Fruit fly (Drosophila melanogaster) whole organism, embryonic: Measurements from ENCODE around the gene CG17839.
A peak's percentile ranks its signal among the peaks of the same experiment; 100 is the strongest.

Experiments used
- Awh ChIP-seq: fragments of 200-800 bp; sonication (Bioruptor generic); IDR thresholded peaks from 2 replicates; pipeline ENCODE4, ENCODE4 v1.3.6; 2022; ENCODE audit warnings: missing biosample characterization, missing genetic modification characterization
- B-H1 ChIP-seq: fragments of 200-800 bp; sonication (Bioruptor generic); IDR thresholded peaks from 3 replicates; pipeline ENCODE4 v1.3.6; 2022; ENCODE audit warnings: missing biosample characterization, missing genetic modification characterization
- BEAF-32 ChIP-seq: fragments of 200-800 bp; sonication (Bioruptor generic); optimal IDR thresholded peaks from 3 replicates; lab custom pipeline; 2017; ENCODE audit warnings: missing biosample characterization, missing genetic modification characterization, mild to moderate bottlenecking, moderate library complexity, missing genetic modification reagents
- BtbVII ChIP-seq: fragments of 200-800 bp; sonication (Bioruptor generic); optimal IDR thresholded peaks from 3 replicates; lab custom pipeline; 2017; ENCODE audit warnings: missing biosample characterization, mild to moderate bottlenecking, missing genetic modification characterization
- CG1233 ChIP-seq: fragments of 200-800 bp; sonication (Bioruptor generic); optimal IDR thresholded peaks from 4 replicates; lab custom pipeline; 2018; ENCODE audit warnings: missing biosample characterization, mild to moderate bottlenecking, missing genetic modification characterization
- CG13287 ChIP-seq: fragments of 200-800 bp; sonication (Bioruptor generic); IDR thresholded peaks from 2 replicates; pipeline ENCODE4 v1.3.6; 2022; ENCODE audit warnings: missing biosample characterization, missing genetic modification characterization; ENCODE audit not compliant: partially characterized antibody
- CG15269 ChIP-seq: fragments of 200-800 bp; sonication (Bioruptor generic); optimal IDR thresholded peaks from 2 replicates; lab custom pipeline; 2018; ENCODE audit warnings: missing biosample characterization, mild to moderate bottlenecking, missing genetic modification characterization, moderate library complexity
- CG1529 ChIP-seq: fragments of 200-800 bp; sonication (Bioruptor generic); optimal IDR thresholded peaks from 3 replicates; lab custom pipeline; 2018; ENCODE audit warnings: missing biosample characterization, missing genetic modification characterization
- CG16813 ChIP-seq: fragments of 200-800 bp; sonication (Bioruptor generic); IDR thresholded peaks from 3 replicates; pipeline ENCODE4 v1.3.6; 2022; ENCODE audit warnings: missing biosample characterization, missing genetic modification characterization; ENCODE audit not compliant: partially characterized antibody
- CG30403 ChIP-seq: fragments of 200-800 bp; sonication (Bioruptor generic); optimal IDR thresholded peaks from 3 replicates; lab custom pipeline; 2016; ENCODE audit warnings: missing biosample characterization, missing genetic modification characterization
- CG3163 ChIP-seq: fragments of 200-800 bp; sonication (Bioruptor generic); optimal IDR thresholded peaks from 3 replicates; lab custom pipeline; 2016; ENCODE audit warnings: missing biosample characterization, missing genetic modification characterization
- CG34422 ChIP-seq: fragments of 200-800 bp; sonication (Bioruptor generic); IDR thresholded peaks from 3 replicates; pipeline ENCODE4 v1.3.6; 2022; ENCODE audit warnings: missing biosample characterization, missing genetic modification characterization
- CG3838 ChIP-seq: fragments of 200-800 bp; sonication (Bioruptor generic); optimal IDR thresholded peaks from 3 replicates; lab custom pipeline; 2016; ENCODE audit warnings: missing biosample characterization, missing genetic modification characterization
- CG4282 ChIP-seq: fragments of 200-800 bp; sonication (Bioruptor generic); optimal IDR thresholded peaks from 2 replicates; lab custom pipeline; 2016; ENCODE audit warnings: missing biosample characterization, missing genetic modification characterization
- CG4707 ChIP-seq: fragments of 200-800 bp; sonication (Bioruptor generic); optimal IDR thresholded peaks from 2 replicates; lab custom pipeline; 2018; ENCODE audit warnings: missing biosample characterization, mild to moderate bottlenecking, missing genetic modification characterization, moderate library complexity
- CG6813 ChIP-seq: fragments of 200-800 bp; sonication (Bioruptor generic); optimal IDR thresholded peaks from 2 replicates; lab custom pipeline; 2017; ENCODE audit warnings: missing biosample characterization, missing genetic modification characterization, mild to moderate bottlenecking, moderate library complexity, missing genetic modification reagents
- CG7372 ChIP-seq: fragments of 200-800 bp; sonication (Bioruptor generic); IDR thresholded peaks from 2 replicates; pipeline ENCODE4 v1.3.6; 2022; ENCODE audit warnings: missing biosample characterization, missing genetic modification characterization
- CG8089 ChIP-seq: fragments of 200-800 bp; sonication (Bioruptor generic); optimal IDR thresholded peaks from 3 replicates; lab custom pipeline; 2016; ENCODE audit warnings: missing biosample characterization, missing genetic modification characterization
- CG9817 ChIP-seq: fragments of 200-800 bp; sonication (Bioruptor generic); optimal IDR thresholded peaks from 2 replicates; lab custom pipeline; 2018; ENCODE audit warnings: missing biosample characterization, mild to moderate bottlenecking, missing genetic modification characterization, moderate library complexity
- CG9932 ChIP-seq: fragments of 200-800 bp; sonication (Bioruptor generic); IDR thresholded peaks from 2 replicates; pipeline ENCODE4 v1.3.6; 2022; ENCODE audit warnings: missing biosample characterization, missing genetic modification characterization
- ERR ChIP-seq: fragments of 200-800 bp; sonication (Bioruptor generic); optimal IDR thresholded peaks from 2 replicates; lab custom pipeline; 2016; ENCODE audit warnings: missing biosample characterization, missing genetic modification characterization
- Gsc ChIP-seq: fragments of 200-800 bp; sonication (Bioruptor generic); IDR thresholded peaks from 2 replicates; pipeline ENCODE4 v1.3.6; 2022; ENCODE audit warnings: missing biosample characterization, missing genetic modification characterization
- Gug ChIP-seq: fragments of 200-800 bp; sonication (Bioruptor generic); IDR thresholded peaks from 4 replicates; pipeline ENCODE4 v1.3.6; 2022; ENCODE audit warnings: missing biosample characterization, missing genetic modification characterization
- Hmr ChIP-seq: fragments of 200-800 bp; sonication (Bioruptor generic); optimal IDR thresholded peaks from 3 replicates; lab custom pipeline; 2017; ENCODE audit warnings: mild to moderate bottlenecking, missing biosample characterization, missing genetic modification reagents, missing genetic modification characterization
- Hmx ChIP-seq: fragments of 200-800 bp; sonication (Bioruptor generic); optimal IDR thresholded peaks from 2 replicates; lab custom pipeline; 2016; ENCODE audit warnings: missing biosample characterization, missing genetic modification characterization
- Mes4 ChIP-seq: fragments of 200-800 bp; sonication (Bioruptor generic); optimal IDR thresholded peaks from 2 replicates; lab custom pipeline; 2016; ENCODE audit warnings: missing biosample characterization, missing genetic modification characterization
- Nf-YC ChIP-seq: fragments of 200-800 bp; optimal IDR thresholded peaks from 3 replicates; lab custom pipeline; 2019; ENCODE audit warnings: missing biosample characterization, mild to moderate bottlenecking, missing genetic modification characterization, moderate library complexity
- Pdp1 ChIP-seq, 2 experiments: fragments of 200-800 bp; sonication (Bioruptor generic); optimal IDR thresholded peaks; 3 replicates each; lab custom pipeline; 2016; ENCODE audit warnings: missing biosample characterization in 2 of 2, missing genetic modification characterization in 2 of 2, mild to moderate bottlenecking in 1 of 2, moderate library complexity in 1 of 2
- Usf ChIP-seq: fragments of 200-800 bp; sonication (Bioruptor generic); optimal IDR thresholded peaks from 2 replicates; lab custom pipeline; 2017; ENCODE audit warnings: missing genotype, missing biosample characterization, missing genetic modification characterization
- Xrp1 ChIP-seq: fragments of 200-800 bp; sonication (Bioruptor generic); IDR thresholded peaks from 2 replicates; pipeline ENCODE4 v1.3.6; 2022; ENCODE audit warnings: missing biosample characterization, missing genetic modification characterization
- cg ChIP-seq: fragments of 200-800 bp; sonication (Bioruptor generic); optimal IDR thresholded peaks from 3 replicates; lab custom pipeline; 2019; ENCODE audit warnings: missing biosample characterization, mild to moderate bottlenecking, missing genetic modification characterization, moderate library complexity
- dpn ChIP-seq, 2 experiments: fragments of 200-800 bp; sonication (Bioruptor generic); optimal IDR thresholded peaks; 3 replicates each; lab custom pipeline; 2016; ENCODE audit warnings: missing biosample characterization in 2 of 2, missing genetic modification characterization in 2 of 2
- gem ChIP-seq: fragments of 200-800 bp; sonication (Bioruptor generic); optimal IDR thresholded peaks from 2 replicates; lab custom pipeline; 2019; ENCODE audit warnings: missing biosample characterization, mild to moderate bottlenecking, missing genetic modification characterization, moderate library complexity
- grn ChIP-seq: fragments of 200-800 bp; sonication (Bioruptor generic); optimal IDR thresholded peaks from 3 replicates; lab custom pipeline; 2017; ENCODE audit warnings: missing biosample characterization, missing genetic modification characterization
- hth ChIP-seq: fragments of >200 bp; optimal IDR thresholded peaks from 2 replicates; lab custom pipeline; 2017; ENCODE audit warnings: inconsistent platforms
- ind ChIP-seq: fragments of 200-800 bp; sonication (Bioruptor generic); optimal IDR thresholded peaks from 3 replicates; lab custom pipeline; 2016; ENCODE audit warnings: missing biosample characterization, missing genetic modification characterization
- nerfin-2 ChIP-seq: fragments of 200-800 bp; sonication (Bioruptor generic); IDR thresholded peaks from 2 replicates; pipeline ENCODE4 v1.3.6; 2022; ENCODE audit warnings: missing biosample characterization, missing genetic modification characterization; ENCODE audit not compliant: partially characterized antibody
- nom ChIP-seq: fragments of 200-800 bp; sonication (Bioruptor generic); optimal IDR thresholded peaks from 2 replicates; lab custom pipeline; 2017; ENCODE audit warnings: missing biosample characterization, missing genetic modification characterization, mild to moderate bottlenecking, moderate library complexity, missing genetic modification reagents
- pan ChIP-seq, 4 experiments: fragments of >200 bp in 3 of 4; fragments of 200-800 bp in 1 of 4; sonication (Bioruptor generic) in 1 of 4; optimal IDR thresholded peaks in 3 of 4; IDR thresholded peaks in 1 of 4; 2 replicates each; pipeline versions ENCODE4 v1.3.6 to Lab custom; 2017 to 2022; ENCODE audit warnings: missing biosample characterization in 2 of 4, missing genetic modification characterization in 2 of 4, mixed read lengths in 1 of 4
- pfk ChIP-seq: fragments of 200-800 bp; sonication (Bioruptor generic); optimal IDR thresholded peaks from 2 replicates; lab custom pipeline; 2018; ENCODE audit warnings: missing biosample characterization, mild to moderate bottlenecking, missing genetic modification characterization, moderate library complexity
- pita ChIP-seq: fragments of 200-800 bp; sonication (Bioruptor generic); optimal IDR thresholded peaks from 2 replicates; lab custom pipeline; 2017; ENCODE audit warnings: missing biosample characterization, mild to moderate bottlenecking, missing genetic modification characterization
- ranshi ChIP-seq: fragments of 200-800 bp; sonication (Bioruptor generic); IDR thresholded peaks from 2 replicates; pipeline ENCODE4 v1.3.6; 2022; ENCODE audit warnings: missing biosample characterization, missing genetic modification characterization
- sim ChIP-seq: fragments of 200-800 bp; sonication (Bioruptor generic); IDR thresholded peaks from 2 replicates; pipeline ENCODE4 v1.3.6; 2022; ENCODE audit warnings: missing biosample characterization, missing genetic modification characterization
- sr ChIP-seq: fragments of 200-800 bp; sonication (Bioruptor generic); IDR thresholded peaks from 3 replicates; pipeline ENCODE4 v1.3.6; 2022; ENCODE audit warnings: missing biosample characterization, missing genetic modification characterization
- tio ChIP-seq: fragments of 200-800 bp; sonication (Bioruptor generic); optimal IDR thresholded peaks from 2 replicates; lab custom pipeline; 2017; ENCODE audit warnings: missing biosample characterization, missing genetic modification characterization, inconsistent platforms
- trh ChIP-seq: fragments of 200-800 bp; sonication (Bioruptor generic); optimal IDR thresholded peaks from 2 replicates; lab custom pipeline; 2016; ENCODE audit warnings: missing biosample characterization, missing genetic modification characterization
- tx ChIP-seq: fragments of 200-800 bp; sonication (Bioruptor generic); optimal IDR thresholded peaks from 2 replicates; lab custom pipeline; 2016; ENCODE audit warnings: missing biosample characterization, missing genetic modification characterization
- wor ChIP-seq: fragments of 200-800 bp; sonication (Bioruptor generic); IDR thresholded peaks from 2 replicates; pipeline ENCODE4 v1.3.6; 2022; ENCODE audit warnings: missing biosample characterization, missing genetic modification characterization

Gene CG17839

dm6 chr3L:14790849-14791646, 13.9 kb upstream of the CG17839 start (continued):
- no peak for TF ChIP-seq pfk (GFP tag; lab: Kevin White, UChicago)
- TF ChIP-seq CG13287 (GFP tag; lab: Robert Waterston, UW): no peak
- TF ChIP-seq pita (GFP tag; lab: Kevin White, UChicago): no peak
- peak; percentile 57; the same call in 1 of the 2 replicates for TF ChIP-seq Awh
- TF ChIP-seq CG30403 (GFP tag; lab: Kevin White, UChicago): no peak
- TF ChIP-seq CG9932: no peak
- TF ChIP-seq Nf-YC: no peak
- no peak for TF ChIP-seq tx (GFP tag; lab: Kevin White, UChicago)
- TF ChIP-seq CG1529 (GFP tag; lab: Kevin White, UChicago): no peak
- TF ChIP-seq CG34422 (GFP tag; lab: Robert Waterston, UW): no peak
- peak; percentile 18; the same call in 1 of the 3 replicates for TF ChIP-seq B-H1 (GFP tag; lab: Robert Waterston, UW)
- no peak for TF ChIP-seq nerfin-2
- no peak for TF ChIP-seq CG3163 (GFP tag; lab: Kevin White, UChicago)
- no peak for TF ChIP-seq Usf (GFP tag; lab: Kevin White, UChicago)
- TF ChIP-seq wor (GFP tag; lab: Robert Waterston, UW): no peak
- no peak for TF ChIP-seq pan (optimal IDR thresholded peaks at IDR 0.05; lab: Kevin White, UChicago)
- peak in 1 of 2 experiments; percentile 25 for TF ChIP-seq pan (GFP tag; optimal IDR thresholded peaks at IDR 0.05 in 1 of 2, IDR thresholded peaks at IDR 0.05 in 1 of 2)
- no peak for TF ChIP-seq Gsc (GFP tag; lab: Robert Waterston, UW)
- TF ChIP-seq nom (GFP tag; lab: Kevin White, UChicago): no peak
- TF ChIP-seq Pdp1 (GFP tag; optimal IDR thresholded peaks at IDR 0.05; lab: Kevin White, UChicago): peak in 1 of 2 experiments; percentile 63
- TF ChIP-seq grn (GFP tag; lab: Kevin White, UChicago): no peak
- TF ChIP-seq ranshi (GFP tag; lab: Robert Waterston, UW): no peak
- TF ChIP-seq CG1233 (GFP tag; lab: Kevin White, UChicago): no peak
- TF ChIP-seq CG8089 (GFP tag; lab: Kevin White, UChicago): no peak
- no peak for TF ChIP-seq dpn (GFP tag; optimal IDR thresholded peaks at IDR 0.05; lab: Kevin White, UChicago)
- no peak for TF ChIP-seq Mes4 (GFP tag; lab: Kevin White, UChicago)
- no peak for TF ChIP-seq CG16813 (GFP tag; lab: Robert Waterston, UW)
- peak; percentile 25; the same call in 1 of the 2 replicates for TF ChIP-seq Xrp1
- no peak for TF ChIP-seq BEAF-32 (GFP tag; lab: Kevin White, UChicago)
- TF ChIP-seq BtbVII: no peak
- TF ChIP-seq tio: no peak
- no peak for TF ChIP-seq Hmx (GFP tag; lab: Kevin White, UChicago)
- no peak for TF ChIP-seq hth (lab: Kevin White, UChicago)
- TF ChIP-seq trh: no peak
- no peak for TF ChIP-seq ind (GFP tag; lab: Kevin White, UChicago)
- no peak for TF ChIP-seq CG15269 (tag; lab: Kevin White, UChicago)
- TF ChIP-seq cg (GFP tag; lab: Kevin White, UChicago): no peak
- no peak for TF ChIP-seq CG7372 (GFP tag; lab: Robert Waterston, UW)
- no peak for TF ChIP-seq sr
- no peak for TF ChIP-seq CG3838
- no peak for TF ChIP-seq CG4707 (GFP tag; lab: Kevin White, UChicago)
- no peak for TF ChIP-seq CG6813 (GFP tag; lab: Kevin White, UChicago)
- no peak for TF ChIP-seq Hmr (GFP tag; lab: Kevin White, UChicago)
- no peak for TF ChIP-seq sim (GFP tag; lab: Robert Waterston, UW)
- no peak for TF ChIP-seq CG9817 (tag; lab: Kevin White, UChicago)
- no peak for TF ChIP-seq Gug (GFP tag; lab: Robert Waterston, UW)
- no peak for TF ChIP-seq CG4282 (GFP tag; lab: Kevin White, UChicago)
- no peak for TF ChIP-seq ERR
- no peak for TF ChIP-seq gem
- TF ChIP-seq, all 482 proteins: peak for 24
